Fruit fly (Drosophila melanogaster): ENCODE results near the gene Nubp1.

The Nubp1 gene

DNA sequence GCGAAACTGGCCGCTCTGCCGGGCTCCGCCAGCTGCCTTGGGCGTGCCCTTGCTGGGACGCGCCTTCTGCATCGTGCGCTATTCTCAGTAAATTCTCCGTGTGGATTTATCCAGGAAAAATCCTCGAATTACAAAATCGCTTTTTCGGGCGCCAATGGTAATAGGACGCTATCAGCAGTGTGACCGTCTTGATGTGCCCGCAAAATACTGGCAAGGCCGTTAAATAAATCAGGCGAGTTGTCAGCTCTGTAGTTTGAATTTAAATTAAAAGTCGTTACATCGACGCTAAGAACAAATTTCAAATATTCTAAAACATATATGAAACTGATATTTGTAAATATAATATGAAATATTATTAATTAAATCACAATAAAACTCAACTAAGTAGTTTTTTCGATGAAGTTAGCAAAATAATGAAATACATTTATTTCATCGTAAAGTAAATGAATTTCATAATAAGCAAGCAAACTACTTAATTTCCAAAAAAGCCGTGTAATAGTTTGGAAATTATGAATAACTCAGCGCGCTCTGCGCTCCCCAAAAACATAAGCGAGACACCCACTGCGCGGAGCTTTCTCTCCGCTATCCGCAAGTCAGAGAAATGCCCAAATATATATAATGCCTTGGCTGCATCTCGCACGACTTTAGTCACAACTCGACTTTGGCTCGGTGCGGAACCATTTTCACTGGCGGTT, 6.0 kb downstream of the Nubp1 start, which contains the start of the genes glu and ChLD3:
TSS of gene glu (minus strand) at position 183 of the 695 bp plus-strand sequence.
TSS of gene ChLD3 (plus strand) at position 645 of the 695 bp plus-strand sequence.
- TF ChIP-seq noc (tag; optimal IDR thresholded peaks at IDR 0.05): no peak

DNA sequence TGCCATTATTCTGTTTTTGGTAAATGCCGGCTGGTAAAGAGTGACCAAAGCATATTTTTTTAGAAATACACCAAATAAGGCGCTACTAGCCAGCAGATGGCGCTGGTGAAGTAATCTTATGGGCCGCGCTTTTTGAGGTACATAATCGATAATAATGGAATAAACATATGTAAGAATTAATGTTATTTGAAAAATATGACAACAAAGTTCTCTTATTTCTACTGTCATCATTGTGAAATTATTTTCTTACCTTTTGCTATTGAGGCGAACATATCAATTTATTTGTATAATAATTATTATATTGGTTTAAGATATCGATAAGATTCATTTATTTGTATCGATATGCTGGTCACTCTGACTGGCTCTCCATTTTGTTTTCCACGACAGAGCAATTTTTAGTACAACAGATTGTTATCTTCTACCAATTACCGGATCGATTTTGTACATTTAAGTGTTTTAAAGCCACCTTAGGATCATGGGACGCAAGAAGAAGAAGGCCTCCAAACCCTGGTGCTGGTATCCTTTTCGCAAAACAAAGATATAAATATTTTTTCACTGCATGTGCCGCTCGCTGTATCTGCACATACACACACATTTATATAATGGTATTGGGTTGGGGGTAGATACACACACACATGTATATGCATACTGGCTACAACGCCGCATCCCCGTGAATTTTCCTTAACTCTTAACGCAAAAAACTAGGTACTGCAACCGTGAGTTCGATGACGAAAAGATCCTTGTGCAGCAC, 10.9 kb downstream of the Nubp1 start, which contains the start of the genes LSm7 and BuGZ:
TSS of gene LSm7 (minus strand) at position 46 of the 751 bp plus-strand sequence.
TSS of gene BuGZ (plus strand) at position 351 of the 751 bp plus-strand sequence.
- TF ChIP-seq noc (tag; optimal IDR thresholded peaks at IDR 0.05): no peak

DNA sequence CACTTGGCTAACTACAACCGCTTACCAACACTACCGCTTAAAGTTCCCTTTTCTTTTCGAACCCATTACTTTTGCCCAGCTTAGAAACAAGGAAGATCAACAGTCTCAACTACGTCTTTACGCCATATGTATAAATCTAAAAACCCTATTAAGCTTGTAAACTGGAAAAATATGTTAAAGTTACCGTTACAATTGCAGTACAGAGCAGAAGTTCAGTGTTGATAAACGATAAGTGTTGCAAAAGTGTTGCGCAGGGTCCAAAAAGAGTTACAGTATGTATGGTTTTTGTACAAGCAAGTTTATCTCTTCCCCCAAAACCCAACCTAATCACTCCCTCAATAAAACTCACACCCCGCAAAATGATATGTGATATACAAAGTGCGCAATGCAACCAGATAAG, 14.8 kb downstream of the Nubp1 start:
- TF ChIP-seq noc (tag; optimal IDR thresholded peaks at IDR 0.05): no peak

DNA sequence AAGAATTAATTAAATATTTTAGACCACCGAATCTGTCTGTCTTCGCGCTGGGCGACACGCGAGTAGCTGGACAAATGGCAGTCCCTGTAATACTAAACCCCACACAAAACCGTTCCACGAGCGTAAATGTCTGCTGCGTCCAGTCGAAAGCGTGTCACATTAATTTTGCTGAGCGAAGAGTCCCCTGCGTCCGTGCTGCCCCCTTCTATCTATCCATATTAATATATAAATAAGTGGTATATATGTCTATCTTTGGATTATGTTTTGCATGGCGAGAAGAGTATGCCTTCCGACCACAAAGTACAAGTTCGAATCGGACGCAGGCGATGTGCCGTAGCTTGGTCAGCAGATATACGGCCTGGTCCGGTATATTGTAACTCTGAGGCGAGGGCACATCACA, 20.0 kb downstream of the Nubp1 start:
- TF ChIP-seq noc (tag; optimal IDR thresholded peaks at IDR 0.05): no peak

DNA sequence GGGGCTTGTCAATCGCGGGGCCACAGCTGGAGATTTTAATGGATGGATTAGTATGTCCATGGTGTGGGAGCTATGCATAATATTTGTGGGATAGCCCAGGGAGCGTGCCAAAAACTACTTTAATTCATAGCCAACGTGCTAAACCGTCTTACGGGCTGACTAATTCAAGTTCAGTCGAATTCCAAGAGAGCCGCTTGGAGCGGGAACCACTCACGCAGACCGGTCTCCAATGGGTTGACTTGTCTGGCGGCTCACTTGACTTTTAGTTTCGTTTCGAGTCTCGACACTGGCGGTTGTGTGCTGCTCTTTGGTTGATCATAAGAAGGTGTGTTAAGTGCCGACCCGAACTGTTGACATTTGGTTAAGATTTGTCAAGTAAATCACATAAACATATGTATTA, 21.7 kb downstream of the Nubp1 start, which contains the start of gene yellow-b:
TSS of gene yellow-b (plus strand) at position 263 of the 400 bp plus-strand sequence.
- TF ChIP-seq noc (tag; optimal IDR thresholded peaks at IDR 0.05): no peak

DNA sequence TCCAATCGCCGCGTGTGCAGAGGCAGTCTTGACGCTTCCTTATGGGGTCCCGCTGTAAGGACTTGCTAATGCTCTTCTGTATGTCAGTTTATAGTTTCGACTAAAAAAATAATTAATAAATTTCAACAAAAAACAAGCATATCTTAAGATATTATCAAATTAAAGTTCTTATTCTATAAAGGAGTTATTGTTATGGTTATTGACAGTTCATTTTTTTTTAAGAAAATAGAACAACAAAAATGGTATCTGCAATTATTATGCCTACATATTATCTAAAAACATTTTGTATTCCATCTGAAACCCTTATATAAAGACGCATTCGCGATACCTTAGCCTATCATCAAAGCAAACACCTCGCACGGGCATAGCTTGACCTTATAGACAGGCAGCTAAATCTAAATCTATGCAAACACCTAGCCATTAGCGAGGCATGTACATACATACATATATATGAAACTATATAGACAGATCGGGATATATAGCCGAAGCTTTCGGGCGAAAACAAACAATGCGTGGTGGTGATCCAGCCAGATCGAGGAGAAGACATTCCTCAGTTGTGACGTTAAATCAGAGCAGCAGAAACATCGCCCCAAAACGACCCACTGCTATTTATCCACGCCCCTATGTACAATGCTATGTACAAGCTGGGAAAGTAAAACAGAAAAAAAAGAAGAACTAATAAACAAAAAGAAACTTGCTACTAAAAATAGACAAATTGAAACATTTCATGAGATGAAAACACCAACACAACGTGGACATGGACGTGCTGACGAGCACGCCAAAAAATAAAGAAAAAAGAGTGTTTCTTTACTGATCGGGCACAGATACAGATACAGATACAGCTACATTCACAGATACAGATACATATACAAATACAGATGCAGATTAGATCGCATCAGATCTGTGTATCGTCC, 28.4 kb downstream of the Nubp1 start, which contains the start of gene ppk17:
TSS of gene ppk17 (minus strand) at position 51 of the 914 bp plus-strand sequence.
- no peak for TF ChIP-seq noc (tag; optimal IDR thresholded peaks at IDR 0.05)

DNA sequence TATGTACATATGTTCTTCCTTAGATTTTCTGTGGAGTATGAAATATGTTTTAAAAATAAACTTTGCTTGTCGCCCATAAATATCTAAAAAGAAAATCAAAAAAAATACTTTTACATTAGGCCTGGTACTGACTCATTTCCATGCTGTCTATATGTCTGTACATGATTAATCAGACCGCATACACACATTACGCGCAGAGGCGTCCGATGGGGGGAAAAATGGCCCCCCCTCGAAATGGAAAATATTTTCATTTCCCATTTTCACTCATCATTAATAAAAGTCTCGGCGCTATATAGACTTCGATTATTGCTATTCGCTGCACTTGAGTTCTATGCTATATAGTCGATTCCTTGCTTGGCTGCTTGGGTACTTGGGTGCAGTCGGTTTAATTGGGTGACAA, 29.5 kb downstream of the Nubp1 start:
- TF ChIP-seq noc (tag; optimal IDR thresholded peaks at IDR 0.05): no peak

DNA sequence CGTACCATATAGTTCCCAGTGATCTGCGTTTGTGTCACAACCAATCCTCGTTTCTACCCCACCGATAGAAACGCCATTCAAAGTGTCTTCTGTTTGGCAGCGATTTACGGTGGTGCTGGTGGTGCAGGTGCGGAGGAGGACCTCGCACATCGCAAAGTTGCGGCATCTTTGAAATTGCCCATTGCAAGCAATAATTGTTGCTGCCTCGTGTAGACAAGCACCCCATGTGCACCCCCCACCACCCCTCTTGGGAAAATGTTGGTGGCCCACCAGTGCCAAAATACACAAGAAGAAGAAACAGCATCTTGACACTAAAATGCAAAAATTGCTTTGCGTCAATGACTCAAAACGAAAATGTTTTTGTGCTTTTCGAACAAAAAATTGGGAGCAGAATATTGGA, 32.1 kb downstream of the Nubp1 start:
- TF ChIP-seq noc (tag; optimal IDR thresholded peaks at IDR 0.05): no peak

DNA sequence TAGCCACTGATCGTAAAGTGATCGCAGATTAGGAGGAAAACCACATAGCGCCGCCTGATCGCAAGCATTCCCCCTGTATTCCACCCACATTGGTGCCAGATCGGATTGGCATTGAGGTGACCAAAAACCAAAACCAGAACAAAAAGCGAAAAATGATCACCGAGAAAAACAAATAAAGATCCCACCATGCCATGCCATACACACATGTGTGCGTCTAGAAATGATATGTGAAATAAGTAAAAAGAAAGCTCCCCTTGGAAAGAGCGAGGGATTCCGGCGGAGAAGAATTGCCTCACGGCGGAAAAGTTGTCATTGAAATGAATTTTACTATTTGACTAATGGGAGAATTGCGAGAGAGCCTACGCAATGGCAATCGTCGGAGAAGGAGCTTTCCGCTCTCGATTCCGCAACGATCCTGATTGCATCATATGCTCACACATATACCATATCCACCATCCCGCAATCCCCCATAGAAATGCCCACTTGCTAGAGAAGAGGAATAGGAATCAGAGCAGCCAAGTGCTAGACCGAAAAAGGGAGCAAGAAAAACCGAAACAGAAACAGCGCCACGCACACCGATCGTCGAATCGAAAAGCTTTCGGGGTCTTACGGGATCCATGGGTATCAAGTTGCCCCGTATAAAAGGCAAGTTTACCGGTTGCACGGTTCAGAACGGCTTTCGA, 33.9 kb downstream of the Nubp1 start, which contains the start of gene Mhc:
TSS of gene Mhc (plus strand) at position 497 of the 683 bp plus-strand sequence.
- no peak for TF ChIP-seq noc (tag; optimal IDR thresholded peaks at IDR 0.05)
